Worm (Caenorhabditis elegans): ENCODE data around the gene bath-46.
"Not testable (repeated sequence)": the region's sequence is repeated elsewhere in the genome, so short reads cannot be mapped to it uniquely, and the experiment has no call there.

The bath-46 gene

DNA sequence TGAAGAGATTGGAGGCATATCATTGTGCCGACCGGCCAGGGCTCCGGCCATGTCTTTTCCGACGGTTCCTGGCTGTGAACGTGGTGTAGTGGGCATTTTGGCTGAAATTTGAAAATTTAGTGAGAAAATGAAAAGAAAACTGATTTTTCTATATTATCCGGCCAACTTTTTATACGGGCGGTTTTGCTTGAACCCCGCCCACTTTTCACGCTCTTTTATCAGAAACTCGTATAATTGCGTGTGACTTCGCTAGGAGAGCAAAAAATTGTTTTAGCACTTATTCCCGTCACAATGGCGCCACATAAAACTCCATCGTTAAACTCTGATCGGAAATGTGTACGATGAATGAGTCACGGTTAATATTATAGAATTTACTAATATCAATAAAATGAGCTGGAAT, 34.5 kb downstream of the bath-46 start, which contains the start of gene C08E3.13:
Gene C08E3.13 (minus strand): TSS at position 101 of the 400 bp plus-strand sequence.
- not testable (repeated sequence) for TF ChIP-seq lin-39, nhr-77, ztf-4 (tag; optimal IDR thresholded peaks at IDR 0.05)

DNA sequence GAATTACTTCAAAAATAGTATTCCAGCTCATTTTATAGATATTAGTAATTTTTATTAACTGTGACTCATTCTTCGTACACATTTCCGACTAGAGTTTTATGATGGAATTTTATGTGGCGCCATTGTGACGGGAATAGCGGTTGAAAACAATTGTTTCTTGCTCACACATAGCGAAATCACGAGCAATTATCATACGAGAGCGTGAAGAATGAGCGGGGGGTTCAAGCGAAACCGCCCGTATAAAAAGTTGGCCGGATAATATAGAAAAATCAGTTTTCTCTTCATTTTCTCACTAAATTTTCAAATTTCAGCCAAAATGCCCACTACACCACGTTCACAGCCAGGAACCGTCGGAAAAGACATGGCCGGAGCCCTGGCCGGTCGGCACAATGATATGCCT, 35.8 kb downstream of the bath-46 start, which contains the start of gene C08E3.1:
Gene C08E3.1 (plus strand): TSS at position 301 of the 400 bp plus-strand sequence.
- not testable (repeated sequence) for TF ChIP-seq Y55F3AM.14 (GFP tag; optimal IDR thresholded peaks at IDR 0.05); R02D3.7 (tag; optimal IDR thresholded peaks at IDR 0.05); skn-1 (tag; optimal IDR thresholded peaks at IDR 0.05)

DNA sequence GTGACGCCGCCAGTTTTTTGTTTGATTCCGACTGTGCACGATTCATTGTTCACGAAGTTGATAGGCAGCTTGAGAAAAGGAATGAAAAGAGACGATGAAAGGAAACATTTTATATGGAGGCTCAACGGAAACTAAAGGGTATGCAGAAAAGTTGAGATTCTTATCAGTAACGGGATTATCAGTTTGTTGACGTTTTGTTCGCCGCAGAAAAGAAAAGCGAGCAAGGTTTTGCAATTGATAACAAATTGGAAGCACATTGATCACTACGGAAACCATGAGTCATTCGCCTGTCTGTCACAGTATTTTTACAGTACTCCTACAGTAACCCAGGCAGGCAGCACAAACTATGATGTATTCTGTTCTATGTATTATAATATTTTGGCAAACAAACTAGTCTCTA, 38.3 kb downstream of the bath-46 start:
- no peak for TF ChIP-seq ztf-11 (tag; optimal IDR thresholded peaks at IDR 0.05)
- no peak for TF ChIP-seq nhr-237 (tag; optimal IDR thresholded peaks at IDR 0.05)
- no peak for TF ChIP-seq unc-55 (GFP tag; optimal IDR thresholded peaks at IDR 0.05)
- TF ChIP-seq nhr-21 (tag; optimal IDR thresholded peaks at IDR 0.05), result no peak
- no peak for TF ChIP-seq unc-39 (tag; optimal IDR thresholded peaks at IDR 0.05)
- TF ChIP-seq mdl-1 (tag; optimal IDR thresholded peaks at IDR 0.05), result no peak
- TF ChIP-seq fos-1 (tag; optimal IDR thresholded peaks at IDR 0.05), result peak; percentile 41

DNA sequence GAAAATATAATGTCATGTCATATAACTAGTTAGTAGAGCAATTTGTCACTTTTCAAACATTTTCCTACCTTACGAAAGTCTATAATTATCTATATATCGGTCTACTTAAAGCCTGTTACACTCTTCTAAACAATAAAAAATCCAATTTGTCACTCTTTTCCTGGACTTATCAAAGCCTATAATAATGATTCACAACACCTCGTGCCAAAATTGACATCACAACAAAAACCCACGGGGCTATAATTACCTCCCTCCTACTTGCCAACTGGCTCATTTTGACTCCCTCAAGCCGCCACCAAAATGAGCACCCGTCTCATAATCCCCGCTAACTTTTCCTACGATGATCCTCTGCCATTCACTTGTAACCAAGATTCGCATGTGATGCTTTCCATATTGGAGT, 38.7 kb downstream of the bath-46 start, which contains the start of gene srg-20:
Gene srg-20 (plus strand): TSS at position 301 of the 400 bp plus-strand sequence.
- not testable (repeated sequence) for TF ChIP-seq lin-11, crh-2, aly-2 (tag; optimal IDR thresholded peaks at IDR 0.05)

DNA sequence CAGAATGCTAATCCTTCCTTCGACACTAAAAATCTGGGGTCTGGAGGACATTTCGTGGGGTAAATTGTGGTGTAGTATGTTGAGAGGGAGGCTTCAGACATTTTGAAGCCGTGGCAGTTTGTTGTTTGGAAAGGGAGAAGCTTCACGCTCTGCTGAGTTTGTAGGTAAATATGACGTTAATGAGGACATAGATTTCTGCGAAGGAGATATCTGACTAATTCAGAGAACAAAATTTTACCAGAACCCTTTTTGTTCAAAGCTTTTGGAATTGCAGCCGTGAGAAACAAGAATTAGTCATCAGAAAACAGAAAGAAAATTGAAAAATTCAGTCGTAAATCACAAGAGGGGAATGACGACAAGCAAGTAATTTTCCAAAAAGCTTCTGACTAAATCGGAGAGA, 42.8 kb downstream of the bath-46 start, which contains the start of gene srh-72:
Gene srh-72 (minus strand): TSS at position 101 of the 400 bp plus-strand sequence.
- TF ChIP-seq lin-13 (GFP tag; optimal IDR thresholded peaks at IDR 0.05), result no peak
- TF ChIP-seq F13H6.1 (tag; optimal IDR thresholded peaks at IDR 0.05), result no peak
- TF ChIP-seq peb-1 (tag; optimal IDR thresholded peaks at IDR 0.05), result no peak
- TF ChIP-seq ceh-82 (tag; optimal IDR thresholded peaks at IDR 0.05), result no peak
- TF ChIP-seq unc-39 (tag; optimal IDR thresholded peaks at IDR 0.05), result no peak
- no peak for TF ChIP-seq fos-1 (tag; optimal IDR thresholded peaks at IDR 0.05)
- TF ChIP-seq skn-1 (tag; optimal IDR thresholded peaks at IDR 0.05), result no peak
- no peak for TF ChIP-seq snpc-4 (tag; optimal IDR thresholded peaks at IDR 0.05)
- no peak for TF ChIP-seq nhr-77 (tag; optimal IDR thresholded peaks at IDR 0.05)
- TF ChIP-seq nhr-23 (tag; optimal IDR thresholded peaks at IDR 0.05), result no peak

DNA sequence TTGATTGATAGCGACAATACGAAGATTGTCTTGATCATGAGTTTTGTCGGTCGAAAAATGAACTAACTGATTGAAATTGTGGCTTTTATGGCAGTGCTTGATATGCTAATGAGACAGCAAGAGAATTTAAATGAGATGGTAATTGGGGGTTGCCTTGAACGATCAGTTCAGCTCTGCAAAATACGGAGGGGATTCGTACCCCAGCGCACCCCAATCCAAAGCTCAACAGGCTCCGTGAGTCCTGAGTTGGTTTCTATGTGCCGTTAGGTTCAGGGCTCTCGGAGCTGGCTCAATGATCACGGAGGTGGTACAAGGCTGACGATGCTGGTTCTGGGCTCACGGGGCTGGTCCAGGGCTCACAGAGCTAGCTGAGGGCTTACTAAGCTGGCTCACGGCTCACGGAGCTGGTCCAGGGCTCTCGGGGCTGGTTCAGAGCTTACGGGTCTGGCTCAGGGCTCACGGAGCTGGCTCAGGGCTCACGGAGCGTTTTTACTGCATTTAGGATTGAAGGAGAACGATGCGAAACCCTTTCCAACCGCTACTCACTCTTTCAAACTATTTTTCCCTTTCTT, 47.2 kb downstream of the bath-46 start, which contains the start of gene ZC204.6:
Gene ZC204.6 (minus strand): TSS at position 51 of the 572 bp plus-strand sequence.
- TF ChIP-seq ztf-1 (GFP tag; conservative IDR thresholded peaks at IDR 0.05), result no peak
- TF ChIP-seq lin-39 (tag; optimal IDR thresholded peaks at IDR 0.05), result no peak
- no peak for TF ChIP-seq gmeb-1 (tag; optimal IDR thresholded peaks at IDR 0.05)

DNA sequence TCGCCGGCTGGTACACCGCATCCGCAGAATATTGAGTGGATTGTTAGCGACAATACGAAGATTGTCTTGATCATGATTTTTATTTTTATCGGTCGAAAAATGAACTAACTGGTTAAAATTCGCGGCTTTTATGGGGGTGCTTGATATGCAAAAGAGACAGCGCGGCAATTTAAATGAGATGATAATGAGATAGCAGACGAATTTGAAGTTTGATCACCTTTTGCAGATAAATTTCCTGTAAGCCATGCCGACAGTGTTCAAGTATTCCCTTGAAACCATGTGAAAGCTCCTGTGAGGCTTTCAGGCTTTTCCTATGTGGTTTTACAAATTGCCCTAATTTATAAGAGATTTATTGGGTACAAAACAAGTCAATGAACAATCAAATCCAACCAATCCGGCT, 48.5 kb downstream of the bath-46 start, which contains the start of gene ZC204.17:
Gene ZC204.17 (minus strand): TSS at position 101 of the 400 bp plus-strand sequence.
- TF ChIP-seq alr-1 (tag; optimal IDR thresholded peaks at IDR 0.05), result no peak
- no peak for TF ChIP-seq ceh-82 (tag; optimal IDR thresholded peaks at IDR 0.05)
- no peak for TF ChIP-seq ztf-11 (tag; optimal IDR thresholded peaks at IDR 0.05)
- TF ChIP-seq C34F6.9 (tag; optimal IDR thresholded peaks at IDR 0.05), result no peak
- no peak for TF ChIP-seq ztf-4 (tag; optimal IDR thresholded peaks at IDR 0.05)
- TF ChIP-seq mab-5 (tag; optimal IDR thresholded peaks at IDR 0.05), result no peak
- TF ChIP-seq nhr-129 (tag; optimal IDR thresholded peaks at IDR 0.05), result no peak
- TF ChIP-seq lin-39 (tag; optimal IDR thresholded peaks at IDR 0.05), result no peak
- no peak for TF ChIP-seq fos-1 (tag; optimal IDR thresholded peaks at IDR 0.05)
- no peak for TF ChIP-seq ZK546.5 (tag; optimal IDR thresholded peaks at IDR 0.05)
- TF ChIP-seq unc-55 (GFP tag; optimal IDR thresholded peaks at IDR 0.05), result no peak
- TF ChIP-seq lsy-2 (tag; optimal IDR thresholded peaks at IDR 0.05), result no peak
- no peak for TF ChIP-seq crh-2 (tag; optimal IDR thresholded peaks at IDR 0.05)
- TF ChIP-seq skn-1 (tag; optimal IDR thresholded peaks at IDR 0.05), result no peak
- TF ChIP-seq nhr-6 (tag; optimal IDR thresholded peaks at IDR 0.05), result no peak
- no peak for TF ChIP-seq Y55F3AM.14 (GFP tag; optimal IDR thresholded peaks at IDR 0.05)
- no peak for TF ChIP-seq sem-4 (tag; optimal IDR thresholded peaks at IDR 0.05)
- TF ChIP-seq elt-1 (tag; optimal IDR thresholded peaks at IDR 0.05), result no peak
